Worm (Caenorhabditis elegans): Measurements from ENCODE around the gene emc-3.
A peak's percentile ranks its signal among the peaks of the same experiment; 100 is the strongest.

The emc-3 gene

ce11 chrIV:13334287-13334686 is 47.4 kb downstream of the emc-3 start:
- TF ChIP-seq dpff-1 (tag; optimal IDR thresholded peaks at IDR 0.05) (no peak), nhr-90 (tag; optimal IDR thresholded peaks at IDR 0.05) (no peak), nfyb-1 (GFP tag; IDR thresholded peaks at IDR 0.05) (0 out of 2 replicates have a peak, but pooled peaks have one; percentile 29), snpc-4 (GFP tag; optimal IDR thresholded peaks at IDR 0.05) (no peak), snpc-4 (tag; optimal IDR thresholded peaks at IDR 0.05) (peak in 1 of 4 experiments; percentile 2), ZK185.1 (tag; optimal IDR thresholded peaks at IDR 0.05; ENCODE audit: poor library complexity, severe bottlenecking) (no peak), snpc-1.1 (tag; optimal IDR thresholded peaks at IDR 0.05; ENCODE audit: insufficient read depth) (no peak), hlh-26 (GFP tag; conservative IDR thresholded peaks at IDR 0.05) (no peak), ama-1 (optimal IDR thresholded peaks at IDR 0.05) (no peak), ama-1 (GFP tag; optimal IDR thresholded peaks at IDR 0.05) (no peak), ceh-58 (GFP tag; IDR thresholded peaks at IDR 0.05) (no peak), egl-18 (GFP tag; IDR thresholded peaks at IDR 0.05) (no peak), C06A6.2 (GFP tag; conservative IDR thresholded peaks at IDR 0.05) (no peak), F57A8.1 (GFP tag; optimal IDR thresholded peaks at IDR 0.05) (no peak), bed-2 (GFP tag; IDR thresholded peaks at IDR 0.05) (no peak), attf-5 (GFP tag; optimal IDR thresholded peaks at IDR 0.05) (peak; percentile 11), F39B2.1 (GFP tag; IDR thresholded peaks at IDR 0.05) (no peak), lin-40 (tag; optimal IDR thresholded peaks at IDR 0.05) (no peak), ceh-40 (GFP tag; IDR thresholded peaks at IDR 0.05) (no peak), snpc-1.3 (tag; optimal IDR thresholded peaks at IDR 0.05; ENCODE audit: insufficient read depth) (no peak), F33H1.4 (GFP tag; IDR thresholded peaks at IDR 0.05) (no peak), F49E8.2 (tag; optimal IDR thresholded peaks at IDR 0.05; ENCODE audit: insufficient read depth) (no peak), rec-8 (tag; optimal IDR thresholded peaks at IDR 0.05) (no peak), die-1 (tag; optimal IDR thresholded peaks at IDR 0.05) (no peak), sdz-38 (tag; optimal IDR thresholded peaks at IDR 0.05) (no peak), repo-1 (tag; optimal IDR thresholded peaks at IDR 0.05) (no peak), sptf-2 (GFP tag; optimal IDR thresholded peaks at IDR 0.05) (no peak), unc-62 (GFP tag; optimal IDR thresholded peaks at IDR 0.05) (no peak), ztf-25 (GFP tag; IDR thresholded peaks at IDR 0.05) (no peak), efl-1 (GFP tag; optimal IDR thresholded peaks at IDR 0.05) (no peak), ztf-22 (GFP tag; optimal IDR thresholded peaks at IDR 0.05) (no peak), ceh-79 (tag; optimal IDR thresholded peaks at IDR 0.05) (no peak), zim-3 (tag; optimal IDR thresholded peaks at IDR 0.05) (no peak), ccch-3 (GFP tag; optimal IDR thresholded peaks at IDR 0.05) (no peak), mes-4 (tag; optimal IDR thresholded peaks at IDR 0.05) (no peak), ekl-4 (GFP tag; IDR thresholded peaks at IDR 0.05) (no peak), D2030.7 (GFP tag; IDR thresholded peaks at IDR 0.05) (no peak), F37B4.10 (GFP tag; IDR thresholded peaks at IDR 0.05) (no peak), nhr-179 (tag; optimal IDR thresholded peaks at IDR 0.05) (no peak), nfya-2 (GFP tag; IDR thresholded peaks at IDR 0.05) (no peak), hrde-1 (tag; optimal IDR thresholded peaks at IDR 0.05; ENCODE audit: borderline replicate concordance) (no peak), cebp-2 (GFP tag; IDR thresholded peaks at IDR 0.05) (no peak), Y53G8AR.9 (GFP tag; conservative IDR thresholded peaks at IDR 0.05) (no peak), atf-7 (tag; optimal IDR thresholded peaks at IDR 0.05) (peak; percentile 14), akir-1 (GFP tag; optimal IDR thresholded peaks at IDR 0.05) (no peak), Y67H2A.10 (GFP tag; conservative IDR thresholded peaks at IDR 0.05) (no peak), B0336.3 (GFP tag; IDR thresholded peaks at IDR 0.05) (peak; percentile 43; the same call in 1 of the 2 replicates), madf-8 (GFP tag; conservative IDR thresholded peaks at IDR 0.05) (no peak), F52B5.7 (tag; optimal IDR thresholded peaks at IDR 0.05) (no peak), rcor-1 (GFP tag; IDR thresholded peaks at IDR 0.05) (no peak)

All from whole organism, young adult.